Fruit fly (Drosophila melanogaster) whole organism, wandering third instar larva: ENCODE data around the gene mex1.

Experiments used
- Abd-B ChIP-seq: fragments of >200 bp; optimal IDR thresholded peaks from 2 replicates; lab custom pipeline; 2017; ENCODE audit warnings: missing biosample characterization, missing genetic modification characterization
- CG32264 ChIP-seq: fragments of 200-800 bp; sonication (Bioruptor generic); optimal IDR thresholded peaks from 2 replicates; lab custom pipeline; 2016; ENCODE audit warnings: missing biosample characterization, missing genetic modification characterization
- CrebA ChIP-seq: fragments of 200-800 bp; sonication (Bioruptor generic); optimal IDR thresholded peaks from 2 replicates; lab custom pipeline; 2016; ENCODE audit warnings: missing biosample characterization, mild to moderate bottlenecking, missing genetic modification characterization, borderline replicate concordance
- Dif ChIP-seq: fragments of 200-275, 200-300 bp; sonication (Bioruptor generic); optimal IDR thresholded peaks from 2 replicates; lab custom pipeline; 2018; ENCODE audit warnings: missing biosample characterization, missing genetic modification characterization; ENCODE audit not compliant: partially characterized antibody
- GATAd ChIP-seq: sonication (Bioruptor generic); optimal IDR thresholded peaks from 2 replicates; lab custom pipeline; 2016; ENCODE audit warnings: missing biosample characterization, missing genetic modification characterization
- Hnf4 ChIP-seq: fragments of 200-800 bp; sonication (Bioruptor generic); optimal IDR thresholded peaks from 2 replicates; lab custom pipeline; 2016; ENCODE audit warnings: missing biosample characterization, mild to moderate bottlenecking, missing genetic modification characterization
- Mio ChIP-seq: sonication (Bioruptor generic); optimal IDR thresholded peaks from 2 replicates; lab custom pipeline; 2016; ENCODE audit warnings: missing biosample characterization, missing genetic modification characterization
- OdsH ChIP-seq: fragments of 200-800 bp; sonication (Bioruptor generic); optimal IDR thresholded peaks from 2 replicates; lab custom pipeline; 2016; ENCODE audit warnings: missing biosample characterization, mild to moderate bottlenecking, missing genetic modification characterization
- Vsx2 ChIP-seq: fragments of 200-300, 225-300 bp; sonication (Bioruptor generic); optimal IDR thresholded peaks from 2 replicates; lab custom pipeline; 2018; ENCODE audit warnings: missing biosample characterization, missing genetic modification characterization; ENCODE audit not compliant: partially characterized antibody
- br ChIP-seq: fragments of 200-800 bp; sonication (Bioruptor generic); optimal IDR thresholded peaks from 2 replicates; lab custom pipeline; 2016; ENCODE audit warnings: missing biosample characterization, missing genetic modification characterization
- brk ChIP-seq: fragments of 200-800 bp; sonication (Bioruptor generic); optimal IDR thresholded peaks from 2 replicates; lab custom pipeline; 2016; ENCODE audit warnings: missing biosample characterization, mild to moderate bottlenecking, missing genetic modification characterization
- dl ChIP-seq, 2 experiments: fragments of 175-275, 200-275 bp in 1 of 2; fragments of 200-275 bp in 1 of 2; sonication (Bioruptor generic); optimal IDR thresholded peaks; lab custom pipeline; 2018; ENCODE audit warnings: mild to moderate bottlenecking in 2 of 2, missing biosample characterization in 2 of 2, missing genetic modification characterization in 2 of 2, moderate library complexity in 2 of 2; ENCODE audit not compliant: partially characterized antibody in 2 of 2, insufficient read depth in 1 of 2
- fru ChIP-seq: fragments of 200-800 bp; sonication (Bioruptor generic); optimal IDR thresholded peaks from 3 replicates; lab custom pipeline; 2016; ENCODE audit warnings: missing biosample characterization, mild to moderate bottlenecking, missing genetic modification characterization
- h ChIP-seq: fragments of 200-800 bp; sonication (Bioruptor generic); optimal IDR thresholded peaks from 3 replicates; lab custom pipeline; 2016; ENCODE audit warnings: missing biosample characterization, mild to moderate bottlenecking, missing genetic modification characterization
- jim ChIP-seq: fragments of 175-275, 200-325 bp; sonication (Bioruptor generic); optimal IDR thresholded peaks from 2 replicates; lab custom pipeline; 2016; ENCODE audit warnings: missing biosample characterization, mild to moderate bottlenecking, missing genetic modification characterization
- sage ChIP-seq: fragments of 200-800 bp; sonication (Bioruptor generic); optimal IDR thresholded peaks from 2 replicates; lab custom pipeline; 2016; ENCODE audit warnings: missing biosample characterization, mild to moderate bottlenecking, missing genetic modification characterization
- sv ChIP-seq: fragments of 200-800 bp; sonication (Bioruptor generic); optimal IDR thresholded peaks from 3 replicates; lab custom pipeline; 2016; ENCODE audit warnings: missing biosample characterization, missing genetic modification characterization
- tai ChIP-seq: sonication (Bioruptor generic); optimal IDR thresholded peaks from 2 replicates; lab custom pipeline; 2016; ENCODE audit warnings: missing biosample characterization, missing genetic modification characterization
- woc ChIP-seq: sonication (Bioruptor generic); optimal IDR thresholded peaks from 2 replicates; lab custom pipeline; 2016; ENCODE audit warnings: missing biosample characterization, mild to moderate bottlenecking, missing genetic modification characterization

The mex1 gene

dm6 chr3L:15493886-15494598, 25.4 kb downstream of the mex1 start:
- TF ChIP-seq dl (GFP tag; optimal IDR thresholded peaks at IDR 0.05; lab: Kevin White, UChicago; ENCODE audit: insufficient read depth in 1 of 2, partially characterized antibody in 2 of 2) (peak in 1 of 2 experiments; percentile 30), Vsx2 (GFP tag; lab: Kevin White, UChicago) (peak; percentile 80), Dif (peak; percentile 56), CrebA (no peak)

dm6 chr3L:15485302-15485701, 34.1 kb downstream of the mex1 start, which contains the start of gene Ran-like:
Gene Ran-like (minus strand): TSS chr3L:15485402.
- TF ChIP-seq sv (GFP tag; lab: Kevin White, UChicago) (no peak), br (no peak), CrebA (no peak), sage (no peak), Mio (GFP tag; lab: Kevin White, UChicago) (no peak), brk (GFP tag; lab: Kevin White, UChicago) (no peak), CG32264 (GFP tag; lab: Kevin White, UChicago) (no peak), Abd-B (GFP tag; lab: Kevin White, UChicago) (no peak), tai (GFP tag; lab: Kevin White, UChicago) (no peak)

- TF ChIP-seq Hnf4 (GFP tag; lab: Kevin White, UChicago) (no peak), Vsx2 (GFP tag; lab: Kevin White, UChicago) (no peak), OdsH (GFP tag; lab: Kevin White, UChicago) (no peak), woc (no peak), h (GFP tag; lab: Kevin White, UChicago) (no peak), fru (GFP tag; lab: Kevin White, UChicago) (no peak), jim (GFP tag; lab: Kevin White, UChicago) (no peak), GATAd (no peak)
- TF ChIP-seq, all 38 proteins: peak for 0
These were observed 45.4 kb downstream of the mex1 start, which contains the start of gene cocoon for dm6 chr3L:15474010-15474409. Gene cocoon (minus strand): TSS chr3L:15474110.
